Fruit fly (Drosophila melanogaster) whole organism, embryonic: ENCODE measurements around the gene sunz.
A peak's percentile ranks its signal among the peaks of the same experiment; 100 is the strongest.

Experiments used
- B-H1 ChIP-seq: fragments of 200-800 bp; sonication (Bioruptor generic); IDR thresholded peaks from 3 replicates; pipeline ENCODE4 v1.3.6; 2022; ENCODE audit warnings: missing biosample characterization, missing genetic modification characterization
- CG11085 ChIP-seq: fragments of 200-800 bp; sonication (Bioruptor generic); IDR thresholded peaks from 2 replicates; pipeline ENCODE4 v1.3.6; 2022; ENCODE audit warnings: missing biosample characterization, missing genetic modification characterization
- CG13123 ChIP-seq: fragments of 200-800 bp; sonication (Bioruptor generic); optimal IDR thresholded peaks from 2 replicates; lab custom pipeline; 2016; ENCODE audit warnings: missing biosample characterization, missing genetic modification characterization
- CG13775 ChIP-seq: fragments of 200-800 bp; sonication (Bioruptor generic); optimal IDR thresholded peaks from 3 replicates; lab custom pipeline; 2017; ENCODE audit warnings: missing biosample characterization, mild to moderate bottlenecking, missing genetic modification characterization
- CG2202 ChIP-seq: fragments of 200-800 bp; sonication (Bioruptor generic); optimal IDR thresholded peaks from 2 replicates; lab custom pipeline; 2018; ENCODE audit warnings: missing biosample characterization, mild to moderate bottlenecking, missing genetic modification characterization
- CG30403 ChIP-seq: fragments of 200-800 bp; sonication (Bioruptor generic); optimal IDR thresholded peaks from 3 replicates; lab custom pipeline; 2016; ENCODE audit warnings: missing biosample characterization, missing genetic modification characterization
- CG3407 ChIP-seq: fragments of 200-800 bp; sonication (Bioruptor generic); optimal IDR thresholded peaks from 2 replicates; lab custom pipeline; 2018; ENCODE audit warnings: missing biosample characterization, mild to moderate bottlenecking, missing genetic modification characterization
- CG4707 ChIP-seq: fragments of 200-800 bp; sonication (Bioruptor generic); optimal IDR thresholded peaks from 2 replicates; lab custom pipeline; 2018; ENCODE audit warnings: missing biosample characterization, mild to moderate bottlenecking, missing genetic modification characterization, moderate library complexity
- CG6791 ChIP-seq: fragments of 200-800 bp; sonication (Bioruptor generic); IDR thresholded peaks from 3 replicates; pipeline ENCODE4 v1.3.6; 2022; ENCODE audit warnings: missing biosample characterization, missing genetic modification characterization; ENCODE audit not compliant: partially characterized antibody
- CG8944 ChIP-seq: fragments of 200-800 bp; sonication (Bioruptor generic); optimal IDR thresholded peaks from 3 replicates; lab custom pipeline; 2016; ENCODE audit warnings: missing biosample characterization, missing genetic modification characterization
- CG9876 ChIP-seq: fragments of 200-800 bp; sonication (Bioruptor generic); optimal IDR thresholded peaks from 2 replicates; lab custom pipeline; 2016; ENCODE audit warnings: missing biosample characterization, missing genetic modification characterization
- CoRest ChIP-seq: fragments of 200-800 bp; sonication (Bioruptor generic); optimal IDR thresholded peaks from 3 replicates; lab custom pipeline; 2018; ENCODE audit warnings: missing biosample characterization, mild to moderate bottlenecking, missing genetic modification characterization, moderate library complexity
- CrebB ChIP-seq: fragments of 200-800 bp; sonication (Bioruptor generic); optimal IDR thresholded peaks from 3 replicates; lab custom pipeline; 2018; ENCODE audit warnings: missing biosample characterization, mild to moderate bottlenecking, missing genetic modification characterization
- D19A ChIP-seq: fragments of 200-800 bp; optimal IDR thresholded peaks from 3 replicates; lab custom pipeline; 2019; ENCODE audit warnings: missing biosample characterization, mild to moderate bottlenecking, missing genetic modification characterization, moderate library complexity
- D19B ChIP-seq: fragments of 200-800 bp; sonication (Bioruptor generic); optimal IDR thresholded peaks from 2 replicates; lab custom pipeline; 2017; ENCODE audit warnings: missing biosample characterization, mild to moderate bottlenecking, missing genetic modification characterization
- Deaf1 ChIP-seq: fragments of 200-800 bp; optimal IDR thresholded peaks from 3 replicates; lab custom pipeline; 2019; ENCODE audit warnings: missing biosample characterization, mild to moderate bottlenecking, missing genetic modification characterization, moderate library complexity
- Dfd ChIP-seq, 2 experiments: fragments of >200 bp; optimal IDR thresholded peaks; 2 replicates each; lab custom pipeline; 2017; ENCODE audit warnings: missing biosample characterization in 2 of 2, missing genetic modification characterization in 2 of 2
- Dref ChIP-seq: fragments of 200-800 bp; sonication (Bioruptor generic); IDR thresholded peaks from 2 replicates; pipeline ENCODE4 v1.3.6; 2022; ENCODE audit warnings: missing biosample characterization, missing genetic modification characterization
- NFAT ChIP-seq: fragments of 200-800 bp; sonication (Bioruptor generic); IDR thresholded peaks from 2 replicates; pipeline ENCODE4 v1.3.6; 2022; ENCODE audit warnings: missing biosample characterization, missing genetic modification characterization
- Neu2 ChIP-seq: fragments of 200-800 bp; sonication (Bioruptor generic); optimal IDR thresholded peaks from 3 replicates; lab custom pipeline; 2016; ENCODE audit warnings: missing biosample characterization, missing genetic modification characterization, borderline replicate concordance
- Nf-YB ChIP-seq: fragments of 200-800 bp; sonication (Bioruptor generic); optimal IDR thresholded peaks from 3 replicates; lab custom pipeline; 2019; ENCODE audit warnings: missing biosample characterization, mild to moderate bottlenecking, missing genetic modification characterization, moderate library complexity
- Nf-YC ChIP-seq: fragments of 200-800 bp; optimal IDR thresholded peaks from 3 replicates; lab custom pipeline; 2019; ENCODE audit warnings: missing biosample characterization, mild to moderate bottlenecking, missing genetic modification characterization, moderate library complexity
- Opbp ChIP-seq: fragments of 200-800 bp; sonication (Bioruptor generic); IDR thresholded peaks from 3 replicates; pipeline ENCODE4 v1.3.6; 2022; ENCODE audit warnings: missing biosample characterization, missing genetic modification characterization; ENCODE audit not compliant: partially characterized antibody
- Sry-β ChIP-seq: fragments of 200-800 bp; sonication (Bioruptor generic); optimal IDR thresholded peaks from 2 replicates; lab custom pipeline; 2018; ENCODE audit warnings: missing biosample characterization, mild to moderate bottlenecking, missing genetic modification characterization, moderate library complexity
- ac ChIP-seq: fragments of 200-800 bp; sonication (Bioruptor generic); optimal IDR thresholded peaks from 3 replicates; lab custom pipeline; 2017; ENCODE audit warnings: missing biosample characterization, mild to moderate bottlenecking, missing genetic modification characterization
- bab2 ChIP-seq: fragments of 200-800 bp; sonication (Bioruptor generic); optimal IDR thresholded peaks from 2 replicates; lab custom pipeline; 2016; ENCODE audit warnings: missing biosample characterization, missing genetic modification characterization
- caup ChIP-seq: fragments of 200-800 bp; sonication (Bioruptor generic); optimal IDR thresholded peaks from 3 replicates; lab custom pipeline; 2017; ENCODE audit warnings: missing biosample characterization, mild to moderate bottlenecking, missing genetic modification characterization, moderate library complexity; ENCODE audit not compliant: severe bottlenecking
- cg ChIP-seq: fragments of 200-800 bp; sonication (Bioruptor generic); optimal IDR thresholded peaks from 3 replicates; lab custom pipeline; 2019; ENCODE audit warnings: missing biosample characterization, mild to moderate bottlenecking, missing genetic modification characterization, moderate library complexity
- ci ChIP-seq: fragments of 200-800 bp; sonication (Bioruptor generic); IDR thresholded peaks from 3 replicates; pipeline ENCODE4 v1.3.6; 2022; ENCODE audit warnings: missing biosample characterization, missing genetic modification characterization
- croc ChIP-seq: fragments of 200-800 bp; sonication (Bioruptor generic); conservative IDR thresholded peaks from 3 replicates; pipeline ENCODE4 v1.3.6; 2022; ENCODE audit warnings: missing biosample characterization, missing genetic modification characterization
- danr ChIP-seq: fragments of 200-800 bp; sonication (Bioruptor generic); IDR thresholded peaks from 2 replicates; pipeline ENCODE4 v1.3.6; 2022; ENCODE audit warnings: missing biosample characterization, missing genetic modification characterization
- en ChIP-seq: fragments of 200-800 bp; sonication (Bioruptor generic); optimal IDR thresholded peaks from 2 replicates; lab custom pipeline; 2016; ENCODE audit warnings: missing biosample characterization, missing genetic modification characterization
- fd102C ChIP-seq: fragments of 200-800 bp; sonication (Bioruptor generic); optimal IDR thresholded peaks from 2 replicates; lab custom pipeline; 2018; ENCODE audit warnings: missing biosample characterization, mild to moderate bottlenecking, missing genetic modification characterization, moderate library complexity
- ind ChIP-seq: fragments of 200-800 bp; sonication (Bioruptor generic); optimal IDR thresholded peaks from 3 replicates; lab custom pipeline; 2016; ENCODE audit warnings: missing biosample characterization, missing genetic modification characterization
- pb ChIP-seq: fragments of 200-800 bp; sonication (Bioruptor generic); optimal IDR thresholded peaks from 3 replicates; lab custom pipeline; 2016; ENCODE audit warnings: missing biosample characterization, missing genetic modification characterization
- pho ChIP-seq: fragments of 200-800 bp; sonication (Bioruptor generic); optimal IDR thresholded peaks from 2 replicates; lab custom pipeline; 2016; ENCODE audit warnings: missing biosample characterization, missing genetic modification characterization
- phol ChIP-seq: fragments of 200-800 bp; sonication (Bioruptor generic); optimal IDR thresholded peaks from 3 replicates; lab custom pipeline; 2018; ENCODE audit warnings: missing biosample characterization, mild to moderate bottlenecking, missing genetic modification characterization, moderate library complexity
- pros ChIP-seq: fragments of 200-800 bp; sonication (Bioruptor generic); optimal IDR thresholded peaks from 3 replicates; lab custom pipeline; 2019; ENCODE audit warnings: missing biosample characterization, mild to moderate bottlenecking, missing genetic modification characterization, moderate library complexity
- ranshi ChIP-seq: fragments of 200-800 bp; sonication (Bioruptor generic); IDR thresholded peaks from 2 replicates; pipeline ENCODE4 v1.3.6; 2022; ENCODE audit warnings: missing biosample characterization, missing genetic modification characterization
- sd ChIP-seq: fragments of 200-800 bp; sonication (Bioruptor generic); optimal IDR thresholded peaks from 3 replicates; lab custom pipeline; 2018; ENCODE audit warnings: missing biosample characterization, mild to moderate bottlenecking, missing genetic modification characterization, moderate library complexity
- sim ChIP-seq: fragments of 200-800 bp; sonication (Bioruptor generic); IDR thresholded peaks from 2 replicates; pipeline ENCODE4 v1.3.6; 2022; ENCODE audit warnings: missing biosample characterization, missing genetic modification characterization
- sqz ChIP-seq: fragments of 200-800 bp; sonication (Bioruptor generic); optimal IDR thresholded peaks from 3 replicates; lab custom pipeline; 2018; ENCODE audit warnings: missing biosample characterization, mild to moderate bottlenecking, missing genetic modification characterization
- tio ChIP-seq: fragments of 200-800 bp; sonication (Bioruptor generic); optimal IDR thresholded peaks from 2 replicates; lab custom pipeline; 2017; ENCODE audit warnings: missing biosample characterization, missing genetic modification characterization, inconsistent platforms
- unc-4 ChIP-seq: fragments of 200-800 bp; sonication (Bioruptor generic); IDR thresholded peaks from 2 replicates; pipeline ENCODE4 v1.3.6; 2022; ENCODE audit warnings: missing biosample characterization, missing genetic modification characterization; ENCODE audit not compliant: partially characterized antibody
- unpg ChIP-seq: fragments of 200-800 bp; sonication (Bioruptor generic); optimal IDR thresholded peaks from 3 replicates; lab custom pipeline; 2018; ENCODE audit warnings: missing biosample characterization, mild to moderate bottlenecking, missing genetic modification characterization, moderate library complexity
- wdn ChIP-seq: fragments of 200-800 bp; sonication (Bioruptor generic); IDR thresholded peaks from 2 replicates; pipeline ENCODE4 v1.3.6; 2022; ENCODE audit warnings: missing biosample characterization, missing genetic modification characterization
- wor ChIP-seq: fragments of 200-800 bp; sonication (Bioruptor generic); IDR thresholded peaks from 2 replicates; pipeline ENCODE4 v1.3.6; 2022; ENCODE audit warnings: missing biosample characterization, missing genetic modification characterization

The sunz gene

DNA sequence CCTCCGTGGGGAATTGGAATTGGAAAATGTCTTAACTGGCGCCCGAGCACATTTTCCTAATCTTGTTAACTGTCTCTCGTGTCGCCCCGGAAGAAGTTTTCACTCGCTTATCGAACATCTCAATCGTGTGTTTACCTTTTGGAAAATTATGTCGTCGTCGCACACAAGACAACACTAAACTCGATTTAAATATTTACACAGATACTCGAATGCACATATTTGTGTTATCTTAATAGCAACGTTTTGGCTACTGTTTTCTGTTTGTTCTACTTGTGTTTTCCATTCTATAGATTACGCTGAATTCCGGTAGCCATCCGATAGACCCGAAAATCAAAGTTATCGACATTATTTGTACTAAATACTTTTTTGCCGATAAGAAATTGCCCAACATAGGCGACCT, 37.3 kb downstream of the sunz start (continued):
- TF ChIP-seq B-H1 (GFP tag; lab: Robert Waterston, UW) (no peak), Neu2 (GFP tag; lab: Kevin White, UChicago) (peak; percentile 90), CG13123 (GFP tag; lab: Kevin White, UChicago) (peak; percentile 32), caup (GFP tag; lab: Kevin White, UChicago) (peak; percentile 25), croc (GFP tag; lab: Robert Waterston, UW) (no peak), unpg (peak; percentile 34), CG8944 (GFP tag; lab: Kevin White, UChicago) (no peak), sd (tag; lab: Kevin White, UChicago) (peak; percentile 40), fd102C (GFP tag; lab: Kevin White, UChicago) (peak; percentile 98), en (peak; percentile 44), CG4707 (GFP tag; lab: Kevin White, UChicago) (peak; percentile 26), Dref (GFP tag; lab: Robert Waterston, UW) (no peak), Sry-β (GFP tag; lab: Kevin White, UChicago) (peak; percentile 10), Dfd (GFP tag; optimal IDR thresholded peaks at IDR 0.05; lab: Kevin White, UChicago) (no peak), CrebB (tag; lab: Kevin White, UChicago) (peak; percentile 1), wor (GFP tag; lab: Robert Waterston, UW) (no peak), D19A (tag; lab: Kevin White, UChicago) (peak; percentile 28), pho (GFP tag; lab: Kevin White, UChicago) (no peak), ac (GFP tag; lab: Kevin White, UChicago) (peak; percentile 89), bab2 (GFP tag; lab: Kevin White, UChicago) (peak; percentile 4), CG2202 (tag; lab: Kevin White, UChicago) (peak; percentile 88), CG3407 (GFP tag; lab: Kevin White, UChicago) (peak; percentile 48)

DNA sequence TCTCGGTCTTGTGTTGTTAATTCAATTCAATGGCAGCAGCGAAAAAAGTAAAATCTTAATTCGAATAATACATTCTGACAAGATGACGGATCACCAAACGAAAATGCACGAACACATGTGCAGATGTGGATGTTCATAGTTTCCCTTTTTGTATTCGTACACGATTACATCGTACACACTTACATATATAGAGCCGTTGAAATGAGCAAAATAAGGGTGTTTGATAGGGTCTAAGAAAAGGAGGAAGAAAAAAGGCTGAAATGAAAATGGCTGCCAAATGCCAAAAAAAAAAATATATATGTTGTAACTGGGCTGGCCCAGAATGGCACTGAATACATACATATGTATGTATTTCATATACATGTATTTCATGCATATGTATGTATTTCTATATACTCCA, 38.3 kb downstream of the sunz start:
- peak; percentile 24 for TF ChIP-seq Nf-YC (tag; lab: Kevin White, UChicago)
- peak; percentile 28 for TF ChIP-seq sqz (GFP tag; lab: Kevin White, UChicago)
- TF ChIP-seq pros (GFP tag; lab: Kevin White, UChicago): peak; percentile 55
- TF ChIP-seq wor (GFP tag; lab: Robert Waterston, UW): no peak
- TF ChIP-seq sim (GFP tag; lab: Robert Waterston, UW): no peak
- TF ChIP-seq Nf-YB (GFP tag; lab: Kevin White, UChicago): peak; percentile 60
- peak; percentile 44 for TF ChIP-seq cg
- TF ChIP-seq tio (GFP tag; lab: Kevin White, UChicago): no peak
- TF ChIP-seq ind (GFP tag; lab: Kevin White, UChicago): no peak

DNA sequence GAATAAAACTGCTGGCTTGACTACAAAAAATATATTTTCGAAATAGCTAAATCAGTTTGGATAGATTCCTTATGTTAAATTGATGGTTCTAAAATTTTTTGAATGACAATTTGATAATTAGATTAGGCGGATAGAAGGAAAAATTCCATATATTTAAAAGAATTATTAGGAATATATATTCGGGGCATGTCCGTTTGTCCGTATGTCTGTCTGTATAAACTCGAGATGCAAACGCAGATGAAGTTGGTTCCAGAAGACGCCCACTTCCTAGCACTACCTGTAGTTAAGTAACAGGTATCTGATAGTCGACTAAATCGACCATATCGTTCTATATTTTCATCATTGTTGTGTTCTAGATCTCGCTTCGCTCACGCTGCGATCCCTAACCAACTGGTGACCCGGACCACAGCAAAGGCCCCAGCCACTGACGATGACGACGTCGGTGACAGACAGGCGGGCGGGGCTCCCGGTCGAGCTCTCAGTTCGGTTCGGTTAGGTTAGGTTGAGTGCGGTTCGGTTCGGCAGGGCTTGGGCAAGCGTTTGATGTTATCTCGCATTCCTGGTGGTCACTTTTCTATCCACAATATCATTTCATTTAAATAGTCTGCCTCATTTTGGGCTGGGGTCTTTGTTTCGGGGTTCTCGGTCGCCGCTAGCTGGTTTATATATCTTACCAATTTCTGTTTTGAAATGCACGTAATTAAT, 42.5 kb downstream of the sunz start:
- TF ChIP-seq Opbp (GFP tag; lab: Robert Waterston, UW): peak; percentile 31; the same call in 1 of the 3 replicates
- no peak for TF ChIP-seq pb (GFP tag; lab: Kevin White, UChicago)
- no peak for TF ChIP-seq wdn (GFP tag; lab: Robert Waterston, UW)
- no peak for TF ChIP-seq CG30403 (GFP tag; lab: Kevin White, UChicago)
- peak; percentile 16 for TF ChIP-seq phol (tag; lab: Kevin White, UChicago)
- TF ChIP-seq CG6791 (GFP tag; lab: Robert Waterston, UW): peak; percentile 72
- TF ChIP-seq NFAT: no peak
- no peak for TF ChIP-seq danr (GFP tag; lab: Robert Waterston, UW)
- TF ChIP-seq ranshi (GFP tag; lab: Robert Waterston, UW): no peak
- TF ChIP-seq B-H1 (GFP tag; lab: Robert Waterston, UW): no peak
- peak; percentile 15 for TF ChIP-seq CoRest (tag; lab: Kevin White, UChicago)
- no peak for TF ChIP-seq CG11085 (GFP tag; lab: Robert Waterston, UW)
- 0 out of 2 replicates have a peak, but pooled peaks have one; percentile 26 for TF ChIP-seq unc-4
- peak; percentile 25 for TF ChIP-seq Deaf1 (tag; lab: Kevin White, UChicago)
- peak; percentile 18 for TF ChIP-seq CG13775 (GFP tag; lab: Kevin White, UChicago)
- peak; percentile 50; the same call in 1 of the 3 replicates for TF ChIP-seq ci (GFP tag; lab: Robert Waterston, UW)
- no peak for TF ChIP-seq CG9876
- TF ChIP-seq D19B (GFP tag; lab: Kevin White, UChicago): peak; percentile 10
